Worm (Caenorhabditis elegans): Measurements from ENCODE around the gene unc-5.

ce11 chrIV:5452667-5453066, 75.5 kb downstream of the unc-5 start, which contains the start of gene Y4C6A.4:
- TF ChIP-seq pha-4 (tag; optimal IDR thresholded peaks at IDR 0.05) (no peak), elt-2 (tag; optimal IDR thresholded peaks at IDR 0.05) (no peak), ceh-18 (tag; optimal IDR thresholded peaks at IDR 0.05) (no peak), nhr-232 (tag; optimal IDR thresholded peaks at IDR 0.05) (no peak), hlh-6 (tag; optimal IDR thresholded peaks at IDR 0.05) (no peak), mec-3 (tag; optimal IDR thresholded peaks at IDR 0.05; ENCODE audit: borderline replicate concordance) (no peak), dmd-4 (tag; optimal IDR thresholded peaks at IDR 0.05; ENCODE audit: borderline replicate concordance) (no peak), tbx-2 (tag; optimal IDR thresholded peaks at IDR 0.05) (no peak), K09A11.1 (tag; optimal IDR thresholded peaks at IDR 0.05; ENCODE audit: insufficient read depth) (no peak), C08G9.2 (tag; optimal IDR thresholded peaks at IDR 0.05) (no peak)

Data from whole organism, late embryonic.